Worm (Caenorhabditis elegans) whole organism, L4 larva: ENCODE measurements around the gene cyp-33C6.

Source experiments
- F10B5.3 ChIP-seq: sonication (generic microtip); optimal IDR thresholded peaks from 2 replicates; lab custom pipeline; 2016; ENCODE audit warnings: mild to moderate bottlenecking, missing genetic modification characterization, missing compliant biosample characterization
- F26F4.8 ChIP-seq: fragments of 200-800 bp; sonication (Bioruptor generic); conservative IDR thresholded peaks from 2 replicates; pipeline ENCODE4 v1.3.6; 2022; ENCODE audit warnings: missing genetic modification characterization, missing compliant biosample characterization
- F37D6.2 ChIP-seq: sonication (generic microtip); optimal IDR thresholded peaks from 2 replicates; lab custom pipeline; 2016; ENCODE audit warnings: mild to moderate bottlenecking, missing genetic modification characterization, missing compliant biosample characterization
- T26A8.4 ChIP-seq: fragments of 200-800 bp; sonication (Bioruptor generic); IDR thresholded peaks from 2 replicates; pipeline ENCODE4 v1.3.6; 2022; ENCODE audit warnings: missing genetic modification characterization, missing compliant biosample characterization
- Y105C5A.15 ChIP-seq: fragments of 200-800 bp; sonication (Bioruptor generic); IDR thresholded peaks from 2 replicates; pipeline ENCODE4 v1.3.6; 2022; ENCODE audit warnings: missing genetic modification characterization, missing compliant biosample characterization
- Y48G9A.11 ChIP-seq: fragments of 200-800 bp; sonication (Bioruptor generic); IDR thresholded peaks from 2 replicates; pipeline ENCODE4 v1.3.6; 2022; ENCODE audit warnings: missing genetic modification reagents, missing genetic modification characterization, missing compliant biosample characterization
- ZK337.2 ChIP-seq: fragments of 200-800 bp; sonication (Bioruptor generic); IDR thresholded peaks from 2 replicates; pipeline ENCODE4 v1.3.6; 2022; ENCODE audit warnings: missing genetic modification reagents, missing genetic modification characterization, missing compliant biosample characterization
- ZK546.5 ChIP-seq, 2 experiments: sonication (generic microtip); optimal IDR thresholded peaks; 2 replicates each; lab custom pipeline; 2017; ENCODE audit warnings: missing biosample characterization in 2 of 2, missing genetic modification characterization in 2 of 2
- aha-1 ChIP-seq: fragments of 150-350 bp; peaks from one replicate; lab custom pipeline; 2014; ENCODE audit warnings: missing biosample characterization, missing genetic modification characterization
- ceh-20 ChIP-seq: fragments of 200-800 bp; sonication (Bioruptor generic); IDR thresholded peaks from 2 replicates; pipeline ENCODE4 v1.3.6; 2022; ENCODE audit warnings: missing genetic modification reagents, missing genetic modification characterization, missing compliant biosample characterization
- daf-16 ChIP-seq, 3 experiments: sonication (generic microtip); optimal IDR thresholded peaks; 2 replicates each; lab custom pipeline; 2016 to 2017; ENCODE audit warnings: missing genetic modification characterization in 3 of 3, missing genetic modification reagents in 3 of 3, mild to moderate bottlenecking in 2 of 3, missing compliant biosample characterization in 2 of 3, missing biosample characterization in 1 of 3, moderate library complexity in 1 of 3
- dmd-6 ChIP-seq: fragments of 200-800 bp; sonication (Bioruptor generic); IDR thresholded peaks from 2 replicates; pipeline ENCODE4 v1.3.6; 2022; ENCODE audit warnings: missing genetic modification reagents, missing genetic modification characterization, missing compliant biosample characterization
- dmd-9 ChIP-seq: fragments of 200-800 bp; sonication (Bioruptor generic); IDR thresholded peaks from 2 replicates; pipeline ENCODE4 v1.3.6; 2022; ENCODE audit warnings: missing genetic modification reagents, missing genetic modification characterization, missing compliant biosample characterization
- dpl-1 ChIP-seq: fragments of 150-350 bp; optimal IDR thresholded peaks from 2 replicates; lab custom pipeline; 2014; ENCODE audit warnings: missing biosample characterization, missing genetic modification reagents, missing genetic modification characterization
- duxl-1 ChIP-seq: sonication (generic microtip); optimal IDR thresholded peaks from 2 replicates; lab custom pipeline; 2016; ENCODE audit warnings: mild to moderate bottlenecking, missing genetic modification characterization, moderate library complexity, missing compliant biosample characterization; ENCODE audit not compliant: poor library complexity
- dve-1 ChIP-seq: sonication (generic microtip); optimal IDR thresholded peaks from 2 replicates; lab custom pipeline; 2017; ENCODE audit warnings: antibody characterized with exemption, mild to moderate bottlenecking, missing genetic modification characterization, missing compliant biosample characterization; ENCODE audit not compliant: insufficient read depth
- egl-43 ChIP-seq: fragments of 200-800 bp; sonication (Bioruptor generic); IDR thresholded peaks from 2 replicates; pipeline ENCODE4 v1.3.6; 2022; ENCODE audit warnings: missing genetic modification reagents, missing genetic modification characterization, missing compliant biosample characterization
- fos-1 ChIP-seq: fragments of 150-350 bp; optimal IDR thresholded peaks from 2 replicates; lab custom pipeline; 2014; ENCODE audit warnings: missing biosample characterization, missing genetic modification characterization
- hlh-11 ChIP-seq: fragments of 200-800 bp; sonication (Bioruptor generic); optimal IDR thresholded peaks from 2 replicates; lab custom pipeline; 2018; ENCODE audit warnings: mild to moderate bottlenecking, missing genetic modification characterization, missing compliant biosample characterization
- hmg-1.1 ChIP-seq: fragments of 200-800 bp; sonication (Bioruptor generic); IDR thresholded peaks from 2 replicates; pipeline ENCODE4 v1.3.6; 2022; ENCODE audit warnings: missing genetic modification reagents, missing genetic modification characterization, missing compliant biosample characterization
- jun-1 ChIP-seq: fragments of 150-350 bp; optimal IDR thresholded peaks from 2 replicates; lab custom pipeline; 2014; ENCODE audit warnings: missing biosample characterization, missing genetic modification reagents, missing genetic modification characterization
- lim-7 ChIP-seq: fragments of 200-800 bp; sonication (Bioruptor generic); IDR thresholded peaks from 2 replicates; pipeline ENCODE4 v1.3.6; 2022; ENCODE audit warnings: missing genetic modification characterization, missing compliant biosample characterization
- lin-1 ChIP-seq: fragments of 200-800 bp; sonication (Bioruptor generic); IDR thresholded peaks from 2 replicates; pipeline ENCODE4 v1.3.6; 2022; ENCODE audit warnings: missing genetic modification reagents, missing genetic modification characterization, missing compliant biosample characterization
- lin-13 ChIP-seq: fragments of 150-350 bp; optimal IDR thresholded peaks from 2 replicates; lab custom pipeline; 2014; ENCODE audit warnings: missing biosample characterization, missing genetic modification reagents, missing genetic modification characterization
- lin-39 ChIP-seq: fragments of 150-350 bp; optimal IDR thresholded peaks from 2 replicates; lab custom pipeline; 2014; ENCODE audit warnings: missing biosample characterization, missing genetic modification reagents, missing genetic modification characterization
- lsy-2 ChIP-seq, 2 experiments: fragments of 150-350 bp in 1 of 2; sonication (generic microtip) in 1 of 2; optimal IDR thresholded peaks; 2 replicates each; lab custom pipeline; 2014 to 2017; ENCODE audit warnings: missing biosample characterization in 2 of 2, missing genetic modification characterization in 2 of 2
- madf-5 ChIP-seq, 2 experiments: fragments of 200-800 bp; sonication (Bioruptor generic); IDR thresholded peaks; 2 replicates each; pipeline ENCODE4 v1.3.6; 2022; ENCODE audit warnings: missing compliant biosample characterization in 2 of 2, missing genetic modification characterization in 2 of 2
- mdl-1 ChIP-seq, 2 experiments: fragments of 150-350 bp in 1 of 2; sonication (generic microtip) in 1 of 2; optimal IDR thresholded peaks; 2 replicates each; lab custom pipeline; 2014 to 2017; ENCODE audit warnings: missing biosample characterization in 2 of 2, missing genetic modification characterization in 2 of 2
- mes-2 ChIP-seq: sonication (generic microtip); optimal IDR thresholded peaks from 2 replicates; lab custom pipeline; 2016; ENCODE audit warnings: missing genotype, mild to moderate bottlenecking, missing genetic modification characterization, missing compliant biosample characterization; ENCODE audit not compliant: poor library complexity, severe bottlenecking
- mxl-2 ChIP-seq: fragments of 200-800 bp; sonication (Bioruptor generic); conservative IDR thresholded peaks from 2 replicates; pipeline ENCODE4 v1.3.6; 2022; ENCODE audit warnings: missing genetic modification reagents, missing genetic modification characterization, missing compliant biosample characterization
- nhr-28 ChIP-seq: fragments of 150-350 bp; optimal IDR thresholded peaks from 2 replicates; lab custom pipeline; 2014; ENCODE audit warnings: missing biosample characterization, missing genetic modification characterization
- nhr-48 ChIP-seq: sonication (generic microtip); optimal IDR thresholded peaks from 2 replicates; lab custom pipeline; 2016; ENCODE audit warnings: mild to moderate bottlenecking, missing genetic modification characterization, missing compliant biosample characterization
- nhr-6 ChIP-seq: fragments of 150-350 bp; optimal IDR thresholded peaks from 2 replicates; lab custom pipeline; 2014; ENCODE audit warnings: missing biosample characterization, missing genetic modification characterization
- nhr-77 ChIP-seq: fragments of 150-350 bp; optimal IDR thresholded peaks from 2 replicates; lab custom pipeline; 2014; ENCODE audit warnings: missing biosample characterization, missing genetic modification characterization
- pqm-1 ChIP-seq: sonication (generic microtip); optimal IDR thresholded peaks from 2 replicates; lab custom pipeline; 2017; ENCODE audit warnings: missing biosample characterization, missing genetic modification characterization
- rbr-2 ChIP-seq: sonication (generic microtip); optimal IDR thresholded peaks from 2 replicates; lab custom pipeline; 2016; ENCODE audit warnings: missing genotype, missing genetic modification characterization, missing compliant biosample characterization
- set-16 ChIP-seq: fragments of 200-800 bp; sonication (Bioruptor generic); IDR thresholded peaks from 2 replicates; pipeline ENCODE4 v1.3.6; 2022; ENCODE audit warnings: missing genetic modification reagents, missing genetic modification characterization, missing compliant biosample characterization
- skn-1 ChIP-seq: fragments of 150-350 bp; optimal IDR thresholded peaks from 2 replicates; lab custom pipeline; 2014; ENCODE audit warnings: missing biosample characterization, missing genetic modification characterization
- snpc-4 ChIP-seq: fragments of 150-350 bp; optimal IDR thresholded peaks from 2 replicates; lab custom pipeline; 2014; ENCODE audit warnings: missing biosample characterization, missing genetic modification characterization
- spr-1 ChIP-seq: sonication (generic microtip); optimal IDR thresholded peaks from 2 replicates; lab custom pipeline; 2016; ENCODE audit warnings: mild to moderate bottlenecking, missing genetic modification characterization, missing compliant biosample characterization
- zag-1 ChIP-seq: fragments of 150-350 bp; optimal IDR thresholded peaks from 2 replicates; lab custom pipeline; 2014; ENCODE audit warnings: missing biosample characterization, missing genetic modification characterization
- zfp-3 ChIP-seq: fragments of 200-800 bp; sonication (Bioruptor generic); conservative IDR thresholded peaks from 2 replicates; pipeline ENCODE4 v1.3.6; 2022; ENCODE audit warnings: missing genetic modification reagents, missing genetic modification characterization, missing compliant biosample characterization

Gene cyp-33C6

ce11 chrV:2250126-2250590 is 948 bp upstream of the cyp-33C6 start, which contains the start of gene cyp-33C7 (continued):
- TF ChIP-seq nhr-77 (tag; lab: Kevin White, UChicago) (peak; percentile 89), hmg-1.1 (GFP tag; lab: Robert Waterston, UW) (no peak), Y105C5A.15 (GFP tag; lab: Robert Waterston, UW) (no peak), dve-1 (tag; lab: Kevin White, UChicago) (peak; percentile 87), lin-1 (GFP tag; lab: Robert Waterston, UW) (0 out of 2 replicates have a peak, but pooled peaks have one; percentile 36), lim-7 (GFP tag; lab: Robert Waterston, UW) (no peak), F26F4.8 (no peak), mdl-1 (tag; optimal IDR thresholded peaks at IDR 0.05; lab: Kevin White, UChicago) (peak in 1 of 2 experiments; percentile 68), ZK546.5 (tag; optimal IDR thresholded peaks at IDR 0.05; lab: Kevin White, UChicago) (no peak), F10B5.3 (no peak), lin-39 (tag; lab: Kevin White, UChicago) (no peak), F37D6.2 (tag; lab: Kevin White, UChicago) (no peak), nhr-6 (peak; percentile 27), zag-1 (tag; lab: Kevin White, UChicago) (no peak), hlh-11 (tag; lab: Kevin White, UChicago) (peak; percentile 85), nhr-48 (peak; percentile 29), ZK337.2 (GFP tag; lab: Robert Waterston, UW) (no peak), rbr-2 (tag; lab: Kevin White, UChicago) (no peak), aha-1 (peak; percentile 45), dmd-9 (no peak), mes-2 (tag; lab: Kevin White, UChicago) (peak; percentile 44), dpl-1 (GFP tag; lab: Kevin White, UChicago) (peak; percentile 15), zfp-3 (GFP tag; lab: Robert Waterston, UW) (no peak), T26A8.4 (GFP tag; lab: Robert Waterston, UW) (no peak), jun-1 (no peak), spr-1 (tag; lab: Kevin White, UChicago) (no peak), egl-43 (no peak), set-16 (GFP tag; lab: Robert Waterston, UW) (no peak), snpc-4 (tag; lab: Kevin White, UChicago) (no peak)
- TF ChIP-seq, all 104 proteins: peak for 21

ce11 chrV:2244751-2245150 is 4.5 kb downstream of the cyp-33C6 start, which contains the start of gene cyp-33C5:
cyp-33C5 (plus strand) TSS chrV:2245004.
- TF ChIP-seq jun-1 (no peak), dve-1 (tag; lab: Kevin White, UChicago) (peak; percentile 54), hlh-11 (tag; lab: Kevin White, UChicago) (peak; percentile 25), daf-16 (GFP tag; optimal IDR thresholded peaks at IDR 0.05; lab: Kevin White, UChicago) (no peak), daf-16 (tag; optimal IDR thresholded peaks at IDR 0.05; lab: Kevin White, UChicago) (peak; percentile 46), nhr-28 (peak; percentile 98), lin-1 (GFP tag; lab: Robert Waterston, UW) (0 out of 2 replicates have a peak, but pooled peaks have one; percentile 41), pqm-1 (tag; lab: Kevin White, UChicago) (peak; percentile 23), dmd-9 (no peak), dmd-6 (peak; percentile 70), lsy-2 (tag; optimal IDR thresholded peaks at IDR 0.05; lab: Kevin White, UChicago) (no peak), duxl-1 (tag; lab: Kevin White, UChicago) (peak; percentile 5), fos-1 (tag; lab: Kevin White, UChicago) (no peak)

ce11 chrV:2242630-2243029 is 6.6 kb downstream of the cyp-33C6 start, which contains the start of gene cyp-33C3:
cyp-33C3 (plus strand) TSS chrV:2242778.
- TF ChIP-seq madf-5 (GFP tag; IDR thresholded peaks at IDR 0.05; lab: Robert Waterston, UW) (no peak), mxl-2 (GFP tag; lab: Robert Waterston, UW) (no peak), daf-16 (GFP tag; optimal IDR thresholded peaks at IDR 0.05; lab: Kevin White, UChicago) (no peak), daf-16 (tag; optimal IDR thresholded peaks at IDR 0.05; lab: Kevin White, UChicago) (peak; percentile 9), Y48G9A.11 (GFP tag; lab: Robert Waterston, UW) (no peak), ceh-20 (no peak), nhr-28 (peak; percentile 84), dmd-6 (peak; percentile 28; the same call in 1 of the 2 replicates), skn-1 (tag; lab: Kevin White, UChicago) (no peak), lin-13 (GFP tag; lab: Kevin White, UChicago) (no peak)
